Worm (Caenorhabditis elegans): ENCODE measurements around the gene che-6.

The che-6 gene

DNA sequence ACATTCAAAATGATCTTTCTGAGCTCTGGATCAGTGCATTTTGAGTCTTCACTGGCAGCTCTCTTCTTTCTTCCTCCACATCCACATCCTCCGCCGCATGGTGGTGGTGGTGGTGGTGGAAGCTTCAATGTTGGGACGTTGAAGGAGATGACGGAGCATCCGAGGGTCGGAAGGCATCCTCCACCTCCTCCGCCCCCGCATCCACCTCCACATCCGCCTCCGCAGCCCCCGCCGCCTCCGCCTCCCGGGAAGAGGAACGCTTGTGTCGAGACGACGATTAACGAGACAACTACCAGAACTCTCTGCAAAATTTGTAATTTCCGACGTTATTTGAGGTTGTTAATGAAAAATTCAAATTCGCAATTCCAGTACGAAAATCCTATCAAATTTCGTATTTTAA, 16.2 kb upstream of the che-6 start:
- TF ChIP-seq ztf-4 (tag; optimal IDR thresholded peaks at IDR 0.05) (no peak), mab-5 (tag; optimal IDR thresholded peaks at IDR 0.05) (no peak), ceh-16 (tag; optimal IDR thresholded peaks at IDR 0.05) (no peak), zag-1 (tag; optimal IDR thresholded peaks at IDR 0.05) (no peak), ZK546.5 (tag; optimal IDR thresholded peaks at IDR 0.05) (no peak), F13H6.1 (tag; optimal IDR thresholded peaks at IDR 0.05) (no peak)

ce11 chrIV:2122488-2122887, 11.3 kb upstream of the che-6 start, which contains the start of gene glb-7:
Gene glb-7, plus strand, starts transcription at chrIV:2122788.
- no peak for TF ChIP-seq nhr-77 (tag; optimal IDR thresholded peaks at IDR 0.05)
- no peak for TF ChIP-seq nhr-6 (tag; optimal IDR thresholded peaks at IDR 0.05)
- no peak for TF ChIP-seq ceh-82 (tag; optimal IDR thresholded peaks at IDR 0.05)
- no peak for TF ChIP-seq elt-3 (tag; optimal IDR thresholded peaks at IDR 0.05)
- TF ChIP-seq Y55F3AM.14 (GFP tag; optimal IDR thresholded peaks at IDR 0.05), result no peak
- TF ChIP-seq ztf-4 (tag; optimal IDR thresholded peaks at IDR 0.05), result no peak
- no peak for TF ChIP-seq nhr-129 (tag; optimal IDR thresholded peaks at IDR 0.05)
- TF ChIP-seq fos-1 (tag; optimal IDR thresholded peaks at IDR 0.05), result no peak
- no peak for TF ChIP-seq ztf-1 (GFP tag; conservative IDR thresholded peaks at IDR 0.05)
- TF ChIP-seq alr-1 (tag; optimal IDR thresholded peaks at IDR 0.05), result no peak

- TF ChIP-seq mdl-1 (tag; optimal IDR thresholded peaks at IDR 0.05) (no peak), ztf-4 (tag; optimal IDR thresholded peaks at IDR 0.05) (no peak), nhr-6 (tag; optimal IDR thresholded peaks at IDR 0.05) (no peak), lin-11 (tag; optimal IDR thresholded peaks at IDR 0.05) (no peak), crh-2 (tag; optimal IDR thresholded peaks at IDR 0.05) (no peak)
Observed at ce11 chrIV:2117268-2117667, 6.1 kb upstream of the che-6 start.

DNA sequence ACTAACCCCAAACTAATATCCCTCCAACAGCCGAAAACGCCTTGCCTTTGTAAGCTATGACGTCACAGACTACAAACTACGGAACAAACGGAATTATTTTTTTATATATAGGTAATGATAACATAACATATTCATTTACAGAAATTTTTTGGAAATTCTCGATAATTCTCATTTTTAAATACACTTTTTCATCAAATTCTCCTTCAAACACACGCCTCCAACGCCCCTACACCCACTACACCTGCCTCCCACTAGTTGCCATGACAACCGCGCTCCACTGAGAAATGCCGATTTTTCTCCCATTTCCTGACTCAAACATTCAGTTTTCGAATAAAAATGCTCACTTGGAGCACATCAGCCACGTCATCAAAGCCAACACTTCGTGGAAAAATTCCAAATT, 3.1 kb upstream of the che-6 start, which contains the start of gene xbx-4:
Gene xbx-4, plus strand, starts transcription at position 301 of the 400 bp plus-strand sequence.
- TF ChIP-seq mbf-1 (tag; optimal IDR thresholded peaks at IDR 0.05) (no peak), skn-1 (tag; optimal IDR thresholded peaks at IDR 0.05) (no peak), elt-3 (tag; optimal IDR thresholded peaks at IDR 0.05) (no peak), nhr-6 (tag; optimal IDR thresholded peaks at IDR 0.05) (no peak), ama-1 (optimal IDR thresholded peaks at IDR 0.05) (no peak), C34F6.9 (tag; optimal IDR thresholded peaks at IDR 0.05) (no peak), egl-27 (tag; optimal IDR thresholded peaks at IDR 0.05) (no peak)

DNA sequence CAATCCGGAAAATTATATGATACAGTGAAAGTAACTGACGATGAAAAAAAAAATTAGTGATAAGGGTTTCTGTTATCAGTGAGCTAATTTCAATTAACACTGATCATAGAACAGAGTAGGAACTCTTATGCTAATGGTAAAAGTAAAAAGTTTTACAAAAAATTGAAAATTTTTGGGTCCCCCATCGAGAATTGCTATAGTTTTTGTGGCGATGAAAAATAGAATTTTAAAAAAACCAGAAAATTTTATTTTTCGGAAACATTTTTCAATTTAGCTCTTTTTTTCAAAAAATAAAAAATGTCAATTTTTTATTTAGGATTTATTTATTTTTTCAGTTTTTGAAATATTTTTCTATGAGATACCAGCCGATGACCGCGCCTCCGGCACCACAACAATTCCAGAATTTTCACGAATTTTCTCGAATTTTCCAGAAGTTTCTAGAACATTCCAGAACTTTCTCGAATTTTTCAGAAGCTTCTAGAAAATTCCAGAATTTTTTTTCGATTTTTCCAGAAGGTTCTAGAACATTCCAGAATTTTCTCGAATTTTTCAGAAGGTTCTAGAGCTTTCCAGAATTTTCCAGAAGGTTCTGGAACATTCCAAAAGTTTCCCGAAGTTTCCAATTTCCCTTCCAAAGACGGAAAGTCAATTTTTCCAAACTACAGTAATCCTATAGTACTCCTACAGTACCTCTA, 2.3 kb upstream of the che-6 start, which contains the start of gene C23H5.8:
Gene C23H5.8, minus strand, starts transcription at position 51 of the 695 bp plus-strand sequence.
- TF ChIP-seq lin-13 (GFP tag; optimal IDR thresholded peaks at IDR 0.05), result no peak
- peak; percentile 5 for TF ChIP-seq fos-1 (tag; optimal IDR thresholded peaks at IDR 0.05)

ce11 chrIV:2106708-2107107, 4.5 kb downstream of the che-6 start:
- no peak for TF ChIP-seq nhr-25 (tag; optimal IDR thresholded peaks at IDR 0.05)
- TF ChIP-seq ama-1 (optimal IDR thresholded peaks at IDR 0.05), result no peak
- TF ChIP-seq ceh-82 (tag; optimal IDR thresholded peaks at IDR 0.05), result no peak
- TF ChIP-seq mab-5 (tag; optimal IDR thresholded peaks at IDR 0.05), result no peak
- TF ChIP-seq mdl-1 (tag; optimal IDR thresholded peaks at IDR 0.05), result no peak
- no peak for TF ChIP-seq ztf-4 (tag; optimal IDR thresholded peaks at IDR 0.05)
- TF ChIP-seq C34F6.9 (tag; optimal IDR thresholded peaks at IDR 0.05), result no peak
- no peak for TF ChIP-seq zag-1 (tag; optimal IDR thresholded peaks at IDR 0.05)
- no peak for TF ChIP-seq nhr-77 (tag; optimal IDR thresholded peaks at IDR 0.05)
- TF ChIP-seq nhr-129 (tag; optimal IDR thresholded peaks at IDR 0.05), result no peak
- no peak for TF ChIP-seq unc-62 (GFP tag; optimal IDR thresholded peaks at IDR 0.05)
- no peak for TF ChIP-seq lin-13 (GFP tag; optimal IDR thresholded peaks at IDR 0.05)
- TF ChIP-seq lin-11 (tag; optimal IDR thresholded peaks at IDR 0.05), result no peak
- no peak for TF ChIP-seq nhr-11 (tag; optimal IDR thresholded peaks at IDR 0.05)
- no peak for TF ChIP-seq dmd-4 (tag; optimal IDR thresholded peaks at IDR 0.05)
- TF ChIP-seq elt-3 (tag; optimal IDR thresholded peaks at IDR 0.05), result no peak

- no peak for TF ChIP-seq aly-2 (tag; optimal IDR thresholded peaks at IDR 0.05)
- TF ChIP-seq Y55F3AM.14 (GFP tag; optimal IDR thresholded peaks at IDR 0.05), result no peak
- no peak for TF ChIP-seq mdl-1 (tag; optimal IDR thresholded peaks at IDR 0.05)
- TF ChIP-seq nhr-129 (tag; optimal IDR thresholded peaks at IDR 0.05), result no peak
- TF ChIP-seq F13H6.1 (tag; optimal IDR thresholded peaks at IDR 0.05), result no peak
- no peak for TF ChIP-seq ZK546.5 (tag; optimal IDR thresholded peaks at IDR 0.05)
Observed at ce11 chrIV:2102793-2103192, 8.4 kb downstream of the che-6 start, which contains the start of gene C23H5.15. Gene C23H5.15, minus strand, starts transcription at chrIV:2102893.

Measured in whole organism, L2 larva.